Worm (Caenorhabditis elegans): ENCODE measurements around the gene usp-50.

DNA sequence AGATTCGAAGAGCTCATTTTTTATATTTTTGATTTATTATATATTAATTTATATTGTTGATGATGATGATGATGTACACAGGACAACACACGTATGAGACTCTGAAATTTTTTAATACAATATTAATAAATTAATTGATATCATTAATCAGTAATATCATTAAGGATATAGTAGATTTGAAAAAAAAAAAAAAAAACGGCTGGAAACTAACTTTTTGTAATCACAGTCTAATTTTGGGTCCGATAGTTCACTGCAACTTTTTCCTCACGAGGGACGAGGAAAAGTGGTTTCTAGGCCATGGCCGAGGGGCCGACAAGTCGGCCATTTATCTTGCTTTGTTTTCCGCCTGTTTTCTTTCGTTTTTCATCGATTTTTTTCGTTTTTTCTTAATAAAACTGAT is 42.0 kb downstream of the usp-50 start, which contains the start of gene gck-3:
- TF ChIP-seq ces-1 (GFP tag; optimal IDR thresholded peaks at IDR 0.05), result no peak
- TF ChIP-seq nhr-12 (tag; optimal IDR thresholded peaks at IDR 0.05), result no peak
- TF ChIP-seq unc-39 (tag; optimal IDR thresholded peaks at IDR 0.05), result no peak
- no peak for TF ChIP-seq nhr-28 (tag; optimal IDR thresholded peaks at IDR 0.05)
- TF ChIP-seq lin-32 (GFP tag; optimal IDR thresholded peaks at IDR 0.05), result no peak
- no peak for TF ChIP-seq sptf-1 (tag; optimal IDR thresholded peaks at IDR 0.05)
- no peak for TF ChIP-seq sem-2 (GFP tag; optimal IDR thresholded peaks at IDR 0.05)
